Worm (Caenorhabditis elegans) whole organism, young adult: ENCODE data around the gene lact-2.

ENCODE experiments used
- B0261.1 ChIP-seq: sonication (generic microtip); optimal IDR thresholded peaks from 2 replicates; lab custom pipeline; 2016; ENCODE audit warnings: mild to moderate bottlenecking, missing genetic modification characterization, moderate library complexity, missing compliant biosample characterization
- efl-1 ChIP-seq: fragments of 150-350 bp; optimal IDR thresholded peaks from 2 replicates; lab custom pipeline; 2014; ENCODE audit warnings: missing biosample characterization, missing genetic modification reagents, missing genetic modification characterization

- no peak for TF ChIP-seq B0261.1 (tag; lab: Kevin White, UChicago)
- TF ChIP-seq efl-1 (GFP tag; lab: Kevin White, UChicago), result no peak
Measured at ce11 chrII:10139177-10139640, 44.5 kb downstream of the lact-2 start, which contains the start of gene asah-2.
